Worm (Caenorhabditis elegans): Measurements from ENCODE around the gene par-3.

The par-3 gene

ce11 chrIII:5706077-5706627 is 42.1 kb downstream of the par-3 start, which contains the start of gene rpl-23 (continued):
- no peak for TF ChIP-seq sptf-2 (GFP tag; optimal IDR thresholded peaks at IDR 0.05)
- no peak for TF ChIP-seq ceh-58 (GFP tag; IDR thresholded peaks at IDR 0.05)
- no peak for TF ChIP-seq sdz-38 (tag; optimal IDR thresholded peaks at IDR 0.05)
- no peak for TF ChIP-seq hlh-26 (GFP tag; conservative IDR thresholded peaks at IDR 0.05)
- 0 out of 2 replicates have a peak, but pooled peaks have one; percentile 48 for TF ChIP-seq aptf-2 (GFP tag; conservative IDR thresholded peaks at IDR 0.05)
- peak; percentile 40 for TF ChIP-seq ztf-18 (tag; optimal IDR thresholded peaks at IDR 0.05)
- no peak for TF ChIP-seq T26A5.8 (tag; optimal IDR thresholded peaks at IDR 0.05)
- no peak for TF ChIP-seq zfh-2 (GFP tag; conservative IDR thresholded peaks at IDR 0.05)
- no peak for TF ChIP-seq repo-1 (tag; optimal IDR thresholded peaks at IDR 0.05)
- TF ChIP-seq chd-7 (tag; optimal IDR thresholded peaks at IDR 0.05) = no peak
- TF ChIP-seq mel-28 (tag; optimal IDR thresholded peaks at IDR 0.05; ENCODE audit: borderline replicate concordance) = no peak
- peak; percentile 41 for TF ChIP-seq madf-8 (GFP tag; conservative IDR thresholded peaks at IDR 0.05)
- no peak for TF ChIP-seq fkh-3 (tag; optimal IDR thresholded peaks at IDR 0.05)
- peak; percentile 65 for TF ChIP-seq efl-1 (GFP tag; optimal IDR thresholded peaks at IDR 0.05)
- TF ChIP-seq ztf-28 (GFP tag; IDR thresholded peaks at IDR 0.05) = no peak
- no peak for TF ChIP-seq hmg-20 (GFP tag; IDR thresholded peaks at IDR 0.05)
- TF ChIP-seq ets-4 (GFP tag; optimal IDR thresholded peaks at IDR 0.05) = no peak
- TF ChIP-seq attf-5 (GFP tag; optimal IDR thresholded peaks at IDR 0.05) = peak; percentile 91
- TF ChIP-seq madf-3 (GFP tag; IDR thresholded peaks at IDR 0.05) = peak; percentile 86
- TF ChIP-seq hlh-12 (tag; optimal IDR thresholded peaks at IDR 0.05) = no peak
- no peak for TF ChIP-seq Y79H2A.3 (GFP tag; conservative IDR thresholded peaks at IDR 0.05)
- peak; percentile 59 for TF ChIP-seq K12H6.12 (tag; optimal IDR thresholded peaks at IDR 0.05)
- TF ChIP-seq nhr-90 (tag; optimal IDR thresholded peaks at IDR 0.05) = no peak
- no peak for TF ChIP-seq die-1 (tag; optimal IDR thresholded peaks at IDR 0.05)
- no peak for TF ChIP-seq hsf-1 (GFP tag; IDR thresholded peaks at IDR 0.05)
- no peak for TF ChIP-seq ceh-79 (tag; optimal IDR thresholded peaks at IDR 0.05)
- TF ChIP-seq pbrm-1 (GFP tag; IDR thresholded peaks at IDR 0.05) = peak; percentile 67
- no peak for TF ChIP-seq ztf-22 (GFP tag; optimal IDR thresholded peaks at IDR 0.05)
- TF ChIP-seq sea-2 (GFP tag; IDR thresholded peaks at IDR 0.05) = no peak
- no peak for TF ChIP-seq ceh-40 (GFP tag; IDR thresholded peaks at IDR 0.05)
- TF ChIP-seq K11D2.4 (GFP tag; IDR thresholded peaks at IDR 0.05) = peak; percentile 35; the same call in 1 of the 2 replicates
- peak; percentile 74; the same call in 1 of the 2 replicates for TF ChIP-seq Y95B8A.8 (GFP tag; IDR thresholded peaks at IDR 0.05)
- no peak for TF ChIP-seq mxl-1 (tag; optimal IDR thresholded peaks at IDR 0.05)
- no peak for TF ChIP-seq ztf-3 (GFP tag; optimal IDR thresholded peaks at IDR 0.05)
- TF ChIP-seq B0035.1 (tag; optimal IDR thresholded peaks at IDR 0.05) = no peak
- 0 out of 2 replicates have a peak, but pooled peaks have one; percentile 12 for TF ChIP-seq nfyb-1 (GFP tag; IDR thresholded peaks at IDR 0.05)
- TF ChIP-seq lin-26 (GFP tag; IDR thresholded peaks at IDR 0.05) = no peak
- TF ChIP-seq ekl-4 (GFP tag; IDR thresholded peaks at IDR 0.05) = peak; percentile 67; the same call in 1 of the 2 replicates
- peak in 1 of 3 experiments; percentile 85 for TF ChIP-seq lin-35 (GFP tag; optimal IDR thresholded peaks at IDR 0.05)
- TF ChIP-seq F55B11.4 (tag; optimal IDR thresholded peaks at IDR 0.05; ENCODE audit: borderline replicate concordance, insufficient read depth) = no peak
- no peak for TF ChIP-seq zim-3 (tag; optimal IDR thresholded peaks at IDR 0.05)
- TF ChIP-seq athp-1 (tag; optimal IDR thresholded peaks at IDR 0.05) = peak; percentile 81
- no peak for TF ChIP-seq egrh-3 (GFP tag; IDR thresholded peaks at IDR 0.05)
- TF ChIP-seq ztf-25 (GFP tag; IDR thresholded peaks at IDR 0.05) = no peak
- TF ChIP-seq B0336.3 (GFP tag; IDR thresholded peaks at IDR 0.05) = no peak
- TF ChIP-seq ceh-100 (GFP tag; IDR thresholded peaks at IDR 0.05) = no peak
- peak; percentile 10 for TF ChIP-seq xnd-1 (tag; optimal IDR thresholded peaks at IDR 0.05)
- no peak for TF ChIP-seq nfya-2 (GFP tag; IDR thresholded peaks at IDR 0.05)
- 0 out of 2 replicates have a peak, but pooled peaks have one; percentile 16 for TF ChIP-seq lir-1 (GFP tag; conservative IDR thresholded peaks at IDR 0.05)
- TF ChIP-seq F37B4.10 (GFP tag; IDR thresholded peaks at IDR 0.05) = no peak
